Fruit fly (Drosophila melanogaster) whole organism, pupa: ENCODE measurements around the gene CG8420.

Experiments
- CG10348 ChIP-seq: fragments of 200-800 bp; sonication (Bioruptor generic); IDR thresholded peaks from 2 replicates; pipeline ENCODE4 v1.3.6; 2022; ENCODE audit warnings: missing biosample characterization, missing genetic modification characterization
- CG12605 ChIP-seq: fragments of 200-800 bp; sonication (Bioruptor generic); IDR thresholded peaks from 2 replicates; pipeline ENCODE4 v1.3.6; 2022; ENCODE audit warnings: missing biosample characterization, missing genetic modification characterization
- CG13204 ChIP-seq: fragments of 200-800 bp; sonication (Bioruptor generic); optimal IDR thresholded peaks from 2 replicates; lab custom pipeline; 2018; ENCODE audit warnings: missing biosample characterization, mild to moderate bottlenecking, missing genetic modification characterization, moderate library complexity
- CG14655 ChIP-seq: fragments of 200-800 bp; sonication (Bioruptor generic); optimal IDR thresholded peaks from 3 replicates; lab custom pipeline; 2017; ENCODE audit warnings: mild to moderate bottlenecking, missing biosample characterization, missing genetic modification reagents, missing genetic modification characterization
- CG32121 ChIP-seq: fragments of 200-800 bp; sonication (Bioruptor generic); IDR thresholded peaks from 2 replicates; pipeline ENCODE4 v1.3.6; 2022; ENCODE audit warnings: missing biosample characterization, missing genetic modification characterization
- CG34367 ChIP-seq: fragments of 200-800 bp; sonication (Bioruptor generic); optimal IDR thresholded peaks from 2 replicates; lab custom pipeline; 2018; ENCODE audit warnings: missing biosample characterization, mild to moderate bottlenecking, missing genetic modification characterization
- CG9948 ChIP-seq: fragments of 200-800 bp; sonication (Bioruptor generic); optimal IDR thresholded peaks from 2 replicates; lab custom pipeline; 2018; ENCODE audit warnings: missing biosample characterization, mild to moderate bottlenecking, missing genetic modification characterization, moderate library complexity
- EcR ChIP-seq: fragments of 200-800 bp; sonication (Bioruptor generic); optimal IDR thresholded peaks from 3 replicates; lab custom pipeline; 2019; ENCODE audit warnings: missing biosample characterization, missing genetic modification characterization, mild to moderate bottlenecking, moderate library complexity, missing genetic modification reagents
- Ets98B ChIP-seq: fragments of 200-800 bp; sonication (Bioruptor generic); IDR thresholded peaks from 2 replicates; pipeline ENCODE4 v1.3.6; 2022; ENCODE audit warnings: missing biosample characterization, missing genetic modification characterization
- fd96Ca ChIP-seq: fragments of 200-800 bp; sonication (Bioruptor generic); IDR thresholded peaks from 3 replicates; pipeline ENCODE4 v1.3.6; 2022; ENCODE audit warnings: missing biosample characterization, missing genetic modification characterization

dm6 chr3R:9232346-9232745, 14.1 kb upstream of the CG8420 start:
- TF ChIP-seq CG13204 (GFP tag; lab: Kevin White, UChicago), result no peak
- TF ChIP-seq CG9948, result no peak
- no peak for TF ChIP-seq fd96Ca (GFP tag; lab: Robert Waterston, UW)
- no peak for TF ChIP-seq EcR
- TF ChIP-seq CG32121 (GFP tag; lab: Robert Waterston, UW), result no peak
- TF ChIP-seq CG12605 (GFP tag; lab: Robert Waterston, UW), result no peak
- TF ChIP-seq CG10348, result no peak
- no peak for TF ChIP-seq CG14655
- TF ChIP-seq Ets98B (GFP tag; lab: Robert Waterston, UW), result no peak
- no peak for TF ChIP-seq CG34367 (tag; lab: Kevin White, UChicago)
